Worm (Caenorhabditis elegans) whole organism, early embryonic: ENCODE measurements around the gene tsp-12.

Experiments
- B0310.2 ChIP-seq: sonication (generic microtip); optimal IDR thresholded peaks from 2 replicates; lab custom pipeline; 2016; ENCODE audit warnings: mild to moderate bottlenecking, missing genetic modification characterization, missing compliant biosample characterization
- F13C5.2 ChIP-seq: sonication (generic microtip); optimal IDR thresholded peaks from 2 replicates; lab custom pipeline; 2017; ENCODE audit warnings: mild to moderate bottlenecking, missing genetic modification characterization, inconsistent platforms, missing compliant biosample characterization
- aly-1 ChIP-seq: sonication (generic microtip); optimal IDR thresholded peaks from 2 replicates; lab custom pipeline; 2016; ENCODE audit warnings: missing genetic modification characterization, missing compliant biosample characterization
- ama-1 ChIP-seq: fragments of 150-350 bp; optimal IDR thresholded peaks from 2 replicates; lab custom pipeline; 2014
- ceh-13 ChIP-seq: fragments of 200-800 bp; sonication (Bioruptor generic); optimal IDR thresholded peaks from 2 replicates; lab custom pipeline; 2018; ENCODE audit warnings: mild to moderate bottlenecking, missing genetic modification characterization, missing compliant biosample characterization
- ceh-36 ChIP-seq: sonication (generic microtip); optimal IDR thresholded peaks from 2 replicates; lab custom pipeline; 2016; ENCODE audit warnings: missing genetic modification characterization, inconsistent platforms, missing compliant biosample characterization
- ets-7 ChIP-seq: sonication (generic microtip); optimal IDR thresholded peaks from 2 replicates; lab custom pipeline; 2016; ENCODE audit warnings: missing genotype, missing genetic modification characterization, missing compliant biosample characterization
- hmbx-1 ChIP-seq: sonication (generic microtip); optimal IDR thresholded peaks from 2 replicates; lab custom pipeline; 2016; ENCODE audit warnings: mild to moderate bottlenecking, missing genetic modification characterization, missing compliant biosample characterization
- hmg-4 ChIP-seq: fragments of 200-800 bp; sonication (Bioruptor generic); optimal IDR thresholded peaks from 2 replicates; lab custom pipeline; 2018; ENCODE audit warnings: mild to moderate bottlenecking, missing genetic modification characterization, missing compliant biosample characterization
- hnd-1 ChIP-seq: sonication (generic microtip); optimal IDR thresholded peaks from 2 replicates; lab custom pipeline; 2016; ENCODE audit warnings: missing genetic modification characterization, missing compliant biosample characterization
- pes-1 ChIP-seq: fragments of 200-800 bp; sonication (Bioruptor generic); IDR thresholded peaks from 2 replicates; pipeline ENCODE4 v1.3.6; 2022; ENCODE audit warnings: missing genetic modification reagents, missing genetic modification characterization, missing compliant biosample characterization
- sea-1 ChIP-seq: fragments of 200-800 bp; sonication (Bioruptor generic); conservative IDR thresholded peaks from 2 replicates; pipeline ENCODE4 v1.3.6; 2022; ENCODE audit warnings: missing genetic modification characterization, missing compliant biosample characterization
- tbx-11 ChIP-seq: fragments of 200-800 bp; sonication (Bioruptor generic); IDR thresholded peaks from 2 replicates; pipeline ENCODE4 v1.3.6; 2022; ENCODE audit warnings: missing genetic modification characterization, missing compliant biosample characterization
- tbx-37 ChIP-seq: fragments of 200-800 bp; sonication (Bioruptor generic); conservative IDR thresholded peaks from 2 replicates; pipeline ENCODE4 v1.3.6; 2022; ENCODE audit warnings: missing genetic modification reagents, missing genetic modification characterization, missing compliant biosample characterization

- TF ChIP-seq ama-1 (lab: Kevin White, UChicago) (no peak), sea-1 (GFP tag; lab: Robert Waterston, UW) (no peak), tbx-37 (GFP tag; lab: Robert Waterston, UW) (no peak), hmg-4 (no peak), pes-1 (GFP tag; lab: Robert Waterston, UW) (no peak), hmbx-1 (no peak), B0310.2 (tag; lab: Kevin White, UChicago) (no peak), F13C5.2 (no peak), hnd-1 (tag; lab: Kevin White, UChicago) (no peak), ceh-36 (no peak), aly-1 (tag; lab: Kevin White, UChicago) (no peak), ets-7 (tag; lab: Kevin White, UChicago) (no peak), ceh-13 (GFP tag; lab: Kevin White, UChicago) (no peak), tbx-11 (GFP tag; lab: Robert Waterston, UW) (no peak)
Measured at ce11 chrIV:10143640-10144039, 6.8 kb downstream of the tsp-12 start, which contains the start of gene msp-38.
